Worm (Caenorhabditis elegans) whole organism, L3 larva: ENCODE measurements around the gene H35B03.1.

Experiments
- ZK546.5 ChIP-seq: sonication (generic microtip); optimal IDR thresholded peaks from 2 replicates; lab custom pipeline; 2017; ENCODE audit warnings: missing biosample characterization, missing genetic modification characterization
- ama-1 ChIP-seq: fragments of 150-350 bp; optimal IDR thresholded peaks from 2 replicates; lab custom pipeline; 2018
- mdl-1 ChIP-seq: fragments of 150-350 bp; optimal IDR thresholded peaks from 2 replicates; lab custom pipeline; 2014; ENCODE audit warnings: missing biosample characterization, missing genetic modification characterization
- nhr-11 ChIP-seq: fragments of 150-350 bp; optimal IDR thresholded peaks from 2 replicates; lab custom pipeline; 2014; ENCODE audit warnings: missing biosample characterization, missing genetic modification characterization

DNA sequence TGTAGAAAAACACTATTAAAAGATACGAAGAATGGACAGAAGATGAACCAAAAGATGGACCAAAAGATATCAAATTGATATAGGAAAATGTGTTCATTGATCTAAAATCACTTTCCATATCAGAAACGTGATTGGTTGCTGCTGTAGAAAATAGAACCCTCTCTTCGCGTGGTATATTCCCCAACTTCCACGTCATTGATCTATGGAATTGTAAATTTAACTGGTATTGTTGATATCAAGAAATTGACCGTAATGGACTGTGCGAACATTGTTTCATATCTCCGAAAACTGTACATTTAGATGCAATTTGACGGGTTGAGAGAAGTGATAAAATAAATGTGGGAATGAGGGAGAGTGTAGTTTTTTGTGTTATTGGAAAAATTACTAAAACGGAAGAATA lies 39.0 kb downstream of the H35B03.1 start:
- no peak for TF ChIP-seq nhr-11
- TF ChIP-seq ama-1 (lab: Kevin White, UChicago): no peak
- no peak for TF ChIP-seq mdl-1 (tag; lab: Kevin White, UChicago)
- no peak for TF ChIP-seq ZK546.5 (tag; lab: Kevin White, UChicago)
